Worm (Caenorhabditis elegans) whole organism, early embryonic: Measurements from ENCODE around the gene C45H4.14.

Experiments
- F13C5.2 ChIP-seq: sonication (generic microtip); optimal IDR thresholded peaks from 2 replicates; lab custom pipeline; 2017; ENCODE audit warnings: mild to moderate bottlenecking, missing genetic modification characterization, inconsistent platforms, missing compliant biosample characterization
- aly-1 ChIP-seq: sonication (generic microtip); optimal IDR thresholded peaks from 2 replicates; lab custom pipeline; 2016; ENCODE audit warnings: missing genetic modification characterization, missing compliant biosample characterization
- ama-1 ChIP-seq: fragments of 150-350 bp; optimal IDR thresholded peaks from 2 replicates; lab custom pipeline; 2014
- ceh-13 ChIP-seq: fragments of 200-800 bp; sonication (Bioruptor generic); optimal IDR thresholded peaks from 2 replicates; lab custom pipeline; 2018; ENCODE audit warnings: mild to moderate bottlenecking, missing genetic modification characterization, missing compliant biosample characterization
- ceh-36 ChIP-seq: sonication (generic microtip); optimal IDR thresholded peaks from 2 replicates; lab custom pipeline; 2016; ENCODE audit warnings: missing genetic modification characterization, inconsistent platforms, missing compliant biosample characterization
- flt-1 ChIP-seq: fragments of 200-800 bp; sonication (Bioruptor generic); IDR thresholded peaks from 2 replicates; pipeline ENCODE4 v1.3.6; 2022; ENCODE audit warnings: missing genetic modification characterization, missing compliant biosample characterization
- hmbx-1 ChIP-seq: sonication (generic microtip); optimal IDR thresholded peaks from 2 replicates; lab custom pipeline; 2016; ENCODE audit warnings: mild to moderate bottlenecking, missing genetic modification characterization, missing compliant biosample characterization
- hmg-4 ChIP-seq: fragments of 200-800 bp; sonication (Bioruptor generic); optimal IDR thresholded peaks from 2 replicates; lab custom pipeline; 2018; ENCODE audit warnings: mild to moderate bottlenecking, missing genetic modification characterization, missing compliant biosample characterization
- pes-1 ChIP-seq: fragments of 200-800 bp; sonication (Bioruptor generic); IDR thresholded peaks from 2 replicates; pipeline ENCODE4 v1.3.6; 2022; ENCODE audit warnings: missing genetic modification reagents, missing genetic modification characterization, missing compliant biosample characterization
- sea-1 ChIP-seq: fragments of 200-800 bp; sonication (Bioruptor generic); conservative IDR thresholded peaks from 2 replicates; pipeline ENCODE4 v1.3.6; 2022; ENCODE audit warnings: missing genetic modification characterization, missing compliant biosample characterization
- tbx-11 ChIP-seq: fragments of 200-800 bp; sonication (Bioruptor generic); IDR thresholded peaks from 2 replicates; pipeline ENCODE4 v1.3.6; 2022; ENCODE audit warnings: missing genetic modification characterization, missing compliant biosample characterization
- tbx-37 ChIP-seq: fragments of 200-800 bp; sonication (Bioruptor generic); conservative IDR thresholded peaks from 2 replicates; pipeline ENCODE4 v1.3.6; 2022; ENCODE audit warnings: missing genetic modification reagents, missing genetic modification characterization, missing compliant biosample characterization
- tra-4 ChIP-seq: sonication (generic microtip); optimal IDR thresholded peaks from 2 replicates; lab custom pipeline; 2017; ENCODE audit warnings: missing genetic modification characterization, missing compliant biosample characterization

DNA sequence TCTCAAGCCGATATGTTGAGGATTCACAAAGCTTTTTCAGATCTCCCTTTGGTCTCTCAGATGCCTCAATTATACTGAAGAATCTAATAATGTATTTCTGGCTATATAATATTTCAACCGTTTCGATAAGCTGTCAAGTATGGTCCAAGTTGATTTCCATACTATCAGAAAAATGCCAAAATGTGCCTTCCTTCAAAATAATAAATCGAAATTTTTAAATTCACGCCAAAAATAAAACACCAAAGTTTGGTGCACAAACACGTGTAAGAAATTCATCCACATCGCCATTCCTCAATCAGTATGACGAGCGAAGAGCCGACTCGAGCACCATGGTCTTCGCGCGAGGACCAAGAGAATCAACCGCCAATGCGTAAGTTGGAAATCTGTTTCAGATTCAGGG, 39.7 kb downstream of the C45H4.14 start, which contains the start of gene F22F7.11:
- no peak for TF ChIP-seq flt-1 (GFP tag; lab: Robert Waterston, UW)
- TF ChIP-seq hmbx-1 (tag; lab: Kevin White, UChicago) = no peak
- TF ChIP-seq ama-1 = no peak
- TF ChIP-seq tbx-11 (GFP tag; lab: Robert Waterston, UW) = no peak
- no peak for TF ChIP-seq tra-4 (tag; lab: Kevin White, UChicago)
- no peak for TF ChIP-seq ceh-13 (GFP tag; lab: Kevin White, UChicago)
- TF ChIP-seq hmg-4 (GFP tag; lab: Kevin White, UChicago) = no peak
- TF ChIP-seq ceh-36 (tag; lab: Kevin White, UChicago) = no peak
- no peak for TF ChIP-seq aly-1 (tag; lab: Kevin White, UChicago)
- no peak for TF ChIP-seq F13C5.2 (tag; lab: Kevin White, UChicago)
- TF ChIP-seq pes-1 = no peak
- TF ChIP-seq tbx-37 (GFP tag; lab: Robert Waterston, UW) = no peak
- TF ChIP-seq sea-1 (GFP tag; lab: Robert Waterston, UW) = no peak
